Fruit fly (Drosophila melanogaster) whole organism, embryonic: ENCODE results near the gene CG4009.

Experiments
- ATbp ChIP-seq: fragments of 200-800 bp; sonication (Bioruptor generic); optimal IDR thresholded peaks from 2 replicates; lab custom pipeline; 2017; ENCODE audit warnings: missing biosample characterization, mild to moderate bottlenecking, missing genetic modification characterization, missing genetic modification reagents
- Antp ChIP-seq: fragments of 200-800 bp; sonication (Bioruptor generic); optimal IDR thresholded peaks from 3 replicates; lab custom pipeline; 2016; ENCODE audit warnings: missing biosample characterization, missing genetic modification characterization
- Atf6 ChIP-seq: fragments of 200-800 bp; sonication (Bioruptor generic); IDR thresholded peaks from 2 replicates; pipeline ENCODE4 v1.3.6; 2022; ENCODE audit warnings: missing biosample characterization, missing genetic modification characterization
- Blimp-1 ChIP-seq: fragments of 200-800 bp; sonication (Bioruptor generic); optimal IDR thresholded peaks from 3 replicates; lab custom pipeline; 2018; ENCODE audit warnings: missing biosample characterization, missing genetic modification characterization, mild to moderate bottlenecking, moderate library complexity, missing genetic modification reagents
- CG1024 ChIP-seq: fragments of 200-800 bp; sonication (Bioruptor generic); IDR thresholded peaks from 2 replicates; pipeline ENCODE4 v1.3.6; 2022; ENCODE audit warnings: missing biosample characterization, missing genetic modification characterization
- CG10274 ChIP-seq: fragments of 200-800 bp; sonication (Bioruptor generic); optimal IDR thresholded peaks from 3 replicates; lab custom pipeline; 2017; ENCODE audit warnings: missing biosample characterization, mild to moderate bottlenecking, missing genetic modification characterization
- CG10431 ChIP-seq: fragments of 200-800 bp; sonication (Bioruptor generic); optimal IDR thresholded peaks from 3 replicates; lab custom pipeline; 2018; ENCODE audit warnings: missing biosample characterization, mild to moderate bottlenecking, missing genetic modification characterization
- CG11093 ChIP-seq: fragments of 200-800 bp; sonication (Bioruptor generic); IDR thresholded peaks from 3 replicates; pipeline ENCODE4 v1.3.6; 2022; ENCODE audit warnings: missing biosample characterization, missing genetic modification characterization
- CG14710 ChIP-seq: fragments of 200-800 bp; sonication (Bioruptor generic); optimal IDR thresholded peaks from 3 replicates; lab custom pipeline; 2019; ENCODE audit warnings: missing biosample characterization, mild to moderate bottlenecking, missing genetic modification characterization, moderate library complexity
- CG16815 ChIP-seq: fragments of 200-800 bp; sonication (Bioruptor generic); optimal IDR thresholded peaks from 3 replicates; lab custom pipeline; 2017; ENCODE audit warnings: missing biosample characterization, mild to moderate bottlenecking, missing genetic modification characterization
- CG17385 ChIP-seq: fragments of 200-800 bp; sonication (Bioruptor generic); optimal IDR thresholded peaks from 3 replicates; lab custom pipeline; 2018; ENCODE audit warnings: missing biosample characterization, mild to moderate bottlenecking, missing genetic modification characterization
- CG1832 ChIP-seq: fragments of 200-800 bp; sonication (Bioruptor generic); optimal IDR thresholded peaks from 2 replicates; lab custom pipeline; 2017; ENCODE audit warnings: missing biosample characterization, mild to moderate bottlenecking, missing genetic modification characterization, inconsistent platforms
- CG2199 ChIP-seq: fragments of 200-800 bp; sonication (Bioruptor generic); IDR thresholded peaks from 3 replicates; pipeline ENCODE4 v1.3.6; 2022; ENCODE audit warnings: missing biosample characterization, missing genetic modification characterization
- CG4282 ChIP-seq: fragments of 200-800 bp; sonication (Bioruptor generic); optimal IDR thresholded peaks from 2 replicates; lab custom pipeline; 2016; ENCODE audit warnings: missing biosample characterization, missing genetic modification characterization
- CG6683 ChIP-seq: fragments of 200-800 bp; sonication (Bioruptor generic); optimal IDR thresholded peaks from 2 replicates; lab custom pipeline; 2017; ENCODE audit warnings: missing biosample characterization, mild to moderate bottlenecking, missing genetic modification characterization, missing genetic modification reagents
- CG6689 ChIP-seq: fragments of 200-800 bp; sonication (Bioruptor generic); IDR thresholded peaks from 2 replicates; pipeline ENCODE4 v1.3.6; 2022; ENCODE audit warnings: missing biosample characterization, missing genetic modification characterization
- CG6854 ChIP-seq: fragments of 200-800 bp; sonication (Bioruptor generic); optimal IDR thresholded peaks from 3 replicates; lab custom pipeline; 2017; ENCODE audit warnings: missing biosample characterization, mild to moderate bottlenecking, missing genetic modification characterization
- CG8388 ChIP-seq: fragments of 200-800 bp; sonication (Bioruptor generic); optimal IDR thresholded peaks from 2 replicates; lab custom pipeline; 2019; ENCODE audit warnings: missing biosample characterization, mild to moderate bottlenecking, missing genetic modification characterization, moderate library complexity
- CG9609 ChIP-seq: fragments of 200-800 bp; sonication (Bioruptor generic); optimal IDR thresholded peaks from 3 replicates; lab custom pipeline; 2016; ENCODE audit warnings: missing biosample characterization, missing genetic modification characterization
- CTCF ChIP-seq: fragments of 200-800 bp; sonication (Bioruptor generic); optimal IDR thresholded peaks from 2 replicates; lab custom pipeline; 2017; ENCODE audit warnings: missing biosample characterization, mild to moderate bottlenecking, missing genetic modification characterization, moderate library complexity
- Dp ChIP-seq: fragments of 200-800 bp; sonication (Bioruptor generic); optimal IDR thresholded peaks from 2 replicates; lab custom pipeline; 2018; ENCODE audit warnings: missing biosample characterization, mild to moderate bottlenecking, missing genetic modification characterization, moderate library complexity
- Fer1 ChIP-seq: fragments of 200-800 bp; sonication (Bioruptor generic); optimal IDR thresholded peaks from 2 replicates; lab custom pipeline; 2017; ENCODE audit warnings: missing biosample characterization, mild to moderate bottlenecking, missing genetic modification characterization
- Hr78 ChIP-seq, 2 experiments: fragments of 200-800 bp in 1 of 2; fragments of >200 bp in 1 of 2; sonication (Bioruptor generic) in 1 of 2; optimal IDR thresholded peaks; 2 replicates each; lab custom pipeline; 2017 to 2019; ENCODE audit warnings: missing biosample characterization in 2 of 2, missing genetic modification characterization in 2 of 2, mild to moderate bottlenecking in 1 of 2, moderate library complexity in 1 of 2
- Lpt ChIP-seq: fragments of >200 bp; optimal IDR thresholded peaks from 2 replicates; lab custom pipeline; 2018; ENCODE audit warnings: missing biosample characterization, missing genetic modification characterization
- MTF-1 ChIP-seq: fragments of 200-800 bp; sonication (Bioruptor generic); optimal IDR thresholded peaks from 2 replicates; lab custom pipeline; 2018; ENCODE audit warnings: missing biosample characterization, mild to moderate bottlenecking, missing genetic modification characterization, borderline replicate concordance
- Myb ChIP-seq: fragments of 200-800 bp; sonication (Bioruptor generic); optimal IDR thresholded peaks from 2 replicates; lab custom pipeline; 2016; ENCODE audit warnings: missing biosample characterization, missing genetic modification characterization
- NFAT ChIP-seq: fragments of 200-800 bp; sonication (Bioruptor generic); IDR thresholded peaks from 2 replicates; pipeline ENCODE4 v1.3.6; 2022; ENCODE audit warnings: missing biosample characterization, missing genetic modification characterization
- Pdp1 ChIP-seq, 2 experiments: fragments of 200-800 bp; sonication (Bioruptor generic); optimal IDR thresholded peaks; 3 replicates each; lab custom pipeline; 2016; ENCODE audit warnings: missing biosample characterization in 2 of 2, missing genetic modification characterization in 2 of 2, mild to moderate bottlenecking in 1 of 2, moderate library complexity in 1 of 2
- Usf ChIP-seq: fragments of 200-800 bp; sonication (Bioruptor generic); optimal IDR thresholded peaks from 2 replicates; lab custom pipeline; 2017; ENCODE audit warnings: missing genotype, missing biosample characterization, missing genetic modification characterization
- ap ChIP-seq: fragments of 200-800 bp; sonication (Bioruptor generic); IDR thresholded peaks from 2 replicates; pipeline ENCODE4 v1.3.6; 2022; ENCODE audit warnings: missing biosample characterization, missing genetic modification characterization
- bowl ChIP-seq: fragments of 200-800 bp; sonication (Bioruptor generic); IDR thresholded peaks from 2 replicates; pipeline ENCODE4 v1.3.6; 2022; ENCODE audit warnings: missing biosample characterization, missing genetic modification characterization
- cad ChIP-seq: fragments of >200 bp; optimal IDR thresholded peaks from 2 replicates; lab custom pipeline; 2017; ENCODE audit warnings: missing biosample characterization, missing genetic modification characterization
- chif ChIP-seq, 2 experiments: fragments of 200-800 bp; sonication (Bioruptor generic); optimal IDR thresholded peaks; 3 replicates each; lab custom pipeline; 2016; ENCODE audit warnings: missing biosample characterization in 2 of 2, missing genetic modification characterization in 2 of 2
- corto ChIP-seq: fragments of 200-800 bp; sonication (Bioruptor generic); optimal IDR thresholded peaks from 2 replicates; lab custom pipeline; 2016; ENCODE audit warnings: missing biosample characterization, mild to moderate bottlenecking, missing genetic modification characterization, moderate library complexity
- dati ChIP-seq: fragments of 200-800 bp; sonication (Bioruptor generic); IDR thresholded peaks from 2 replicates; pipeline ENCODE4 v1.3.6; 2022; ENCODE audit warnings: missing biosample characterization, missing genetic modification characterization
- ems ChIP-seq: fragments of 200-800 bp; sonication (Bioruptor generic); optimal IDR thresholded peaks from 3 replicates; lab custom pipeline; 2016; ENCODE audit warnings: missing biosample characterization, missing genetic modification characterization
- grn ChIP-seq: fragments of 200-800 bp; sonication (Bioruptor generic); optimal IDR thresholded peaks from 3 replicates; lab custom pipeline; 2017; ENCODE audit warnings: missing biosample characterization, missing genetic modification characterization
- gro ChIP-seq: fragments of 200-800 bp; sonication (Bioruptor generic); optimal IDR thresholded peaks from 2 replicates; lab custom pipeline; 2016; ENCODE audit warnings: missing biosample characterization, missing genetic modification characterization
- kni ChIP-seq: fragments of 200-800 bp; sonication (Bioruptor generic); optimal IDR thresholded peaks from 3 replicates; lab custom pipeline; 2017; ENCODE audit warnings: mild to moderate bottlenecking, missing biosample characterization, missing genetic modification reagents, missing genetic modification characterization
- oc ChIP-seq: fragments of 200-800 bp; sonication (Bioruptor generic); optimal IDR thresholded peaks from 2 replicates; lab custom pipeline; 2018; ENCODE audit warnings: missing biosample characterization, mild to moderate bottlenecking, missing genetic modification characterization, moderate library complexity
- pfk ChIP-seq: fragments of 200-800 bp; sonication (Bioruptor generic); optimal IDR thresholded peaks from 2 replicates; lab custom pipeline; 2018; ENCODE audit warnings: missing biosample characterization, mild to moderate bottlenecking, missing genetic modification characterization, moderate library complexity
- pnt ChIP-seq: fragments of 200-800 bp; sonication (Bioruptor generic); optimal IDR thresholded peaks from 3 replicates; lab custom pipeline; 2016; ENCODE audit warnings: missing biosample characterization, missing genetic modification characterization
- prd ChIP-seq, 3 experiments: fragments of >200 bp in 2 of 3; fragments of 200-800 bp in 1 of 3; sonication (Bioruptor generic) in 1 of 3; optimal IDR thresholded peaks in 2 of 3; IDR thresholded peaks in 1 of 3; 2 replicates in 2 of 3; 3 replicates in 1 of 3; pipeline versions ENCODE4 v1.3.6 to Lab custom; 2017 to 2022; ENCODE audit warnings: missing biosample characterization in 1 of 3, missing genetic modification characterization in 1 of 3
- pum ChIP-seq: fragments of 200-800 bp; sonication (Bioruptor generic); optimal IDR thresholded peaks from 2 replicates; lab custom pipeline; 2016; ENCODE audit warnings: missing biosample characterization, missing genetic modification characterization
- sens-2 ChIP-seq: fragments of 200-800 bp; sonication (Bioruptor generic); IDR thresholded peaks from 2 replicates; pipeline ENCODE4 v1.3.6; 2022; ENCODE audit warnings: missing biosample characterization, missing genetic modification characterization
- slbo ChIP-seq: fragments of 200-800 bp; sonication (Bioruptor generic); IDR thresholded peaks from 2 replicates; pipeline ENCODE4 v1.3.6; 2022; ENCODE audit warnings: missing biosample characterization, missing genetic modification characterization
- trh ChIP-seq: fragments of 200-800 bp; sonication (Bioruptor generic); optimal IDR thresholded peaks from 2 replicates; lab custom pipeline; 2016; ENCODE audit warnings: missing biosample characterization, missing genetic modification characterization
- vfl ChIP-seq: fragments of 200-800 bp; sonication (Bioruptor generic); optimal IDR thresholded peaks from 2 replicates; lab custom pipeline; 2016; ENCODE audit warnings: missing biosample characterization, missing genetic modification characterization
- zen ChIP-seq: fragments of 200-800 bp; sonication (Bioruptor generic); optimal IDR thresholded peaks from 3 replicates; lab custom pipeline; 2018; ENCODE audit warnings: missing biosample characterization, mild to moderate bottlenecking, missing genetic modification characterization, moderate library complexity

CG4009 gene

DNA sequence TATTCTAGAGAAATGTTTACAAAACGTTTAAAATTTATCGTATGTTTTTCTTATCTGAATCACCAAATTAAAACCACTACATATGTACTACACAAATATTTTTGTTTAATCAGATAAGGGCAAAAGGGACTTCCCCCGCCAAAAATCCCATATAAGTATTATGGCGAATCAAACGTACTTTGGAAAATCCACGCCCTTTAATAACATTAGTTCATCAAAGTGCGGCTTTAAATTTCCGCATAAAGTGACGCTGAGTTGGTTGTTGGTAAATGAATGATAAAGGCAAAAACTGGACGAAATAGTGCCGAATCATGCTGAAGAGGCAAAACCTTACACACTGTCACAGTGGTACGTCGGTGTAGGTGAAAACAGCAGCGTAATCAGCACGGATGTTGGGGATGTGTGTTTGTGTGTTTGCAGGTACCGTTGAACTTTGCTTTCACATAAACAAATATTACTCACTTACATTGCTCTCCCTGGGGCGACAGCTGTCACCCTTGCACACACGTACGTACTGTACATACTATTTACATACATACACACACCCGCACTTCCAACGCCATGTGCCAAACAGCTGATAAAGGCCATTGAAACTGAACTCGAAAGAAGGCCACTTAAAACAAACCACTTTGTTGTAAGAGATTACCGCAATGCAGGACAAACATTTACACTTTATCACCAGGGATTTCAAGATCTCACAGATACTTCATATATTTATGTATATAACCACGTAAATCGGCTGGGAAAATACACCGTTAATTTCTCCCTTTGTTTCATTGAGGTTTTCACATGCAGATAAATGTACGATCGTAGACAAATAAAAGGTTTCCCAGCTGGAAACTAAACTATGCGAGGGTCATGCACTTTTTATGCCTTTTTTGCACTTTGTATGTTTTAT lies 43.4 kb upstream of the CG4009 start (continued):
- TF ChIP-seq CG9609 (GFP tag; lab: Kevin White, UChicago) (no peak), MTF-1 (GFP tag; lab: Kevin White, UChicago) (peak; percentile 59), chif (GFP tag; optimal IDR thresholded peaks at IDR 0.05; lab: Kevin White, UChicago) (no peak), Atf6 (GFP tag; lab: Robert Waterston, UW) (peak; percentile 40; the same call in 1 of the 2 replicates), CG6689 (no peak), CG8388 (no peak), CG17385 (GFP tag; lab: Kevin White, UChicago) (no peak), trh (no peak), Fer1 (GFP tag; lab: Kevin White, UChicago) (no peak), CG10274 (GFP tag; lab: Kevin White, UChicago) (no peak), ap (GFP tag; lab: Robert Waterston, UW) (no peak), vfl (GFP tag; lab: Kevin White, UChicago) (no peak), slbo (GFP tag; lab: Robert Waterston, UW) (no peak), ems (peak; percentile 3), ATbp (GFP tag; lab: Kevin White, UChicago) (peak; percentile 30), pnt (GFP tag; lab: Kevin White, UChicago) (no peak), CG16815 (GFP tag; lab: Kevin White, UChicago) (no peak), CG10431 (GFP tag; lab: Kevin White, UChicago) (no peak), CG11093 (GFP tag; lab: Robert Waterston, UW) (no peak), gro (GFP tag; lab: Kevin White, UChicago) (no peak), oc (no peak), Hr78 (GFP tag; optimal IDR thresholded peaks at IDR 0.05; lab: Kevin White, UChicago) (peak in 1 of 2 experiments; percentile 83), CG2199 (GFP tag; lab: Robert Waterston, UW) (0 out of 3 replicates have a peak, but pooled peaks have one; percentile 59), kni (GFP tag; lab: Kevin White, UChicago) (peak; percentile 86), Blimp-1 (peak; percentile 20), Myb (GFP tag; lab: Kevin White, UChicago) (no peak), CG1024 (GFP tag; lab: Robert Waterston, UW) (no peak; the same call in 1 of the 2 replicates), Usf (GFP tag; lab: Kevin White, UChicago) (no peak), corto (GFP tag; lab: Kevin White, UChicago) (no peak), bowl (no peak), CG6854 (no peak), grn (GFP tag; lab: Kevin White, UChicago) (peak; percentile 26), Antp (GFP tag; lab: Kevin White, UChicago) (no peak), Dp (GFP tag; lab: Kevin White, UChicago) (no peak), CG4282 (GFP tag; lab: Kevin White, UChicago) (no peak), sens-2 (GFP tag; lab: Robert Waterston, UW) (no peak), prd (optimal IDR thresholded peaks at IDR 0.05; lab: Kevin White, UChicago) (no peak), prd (GFP tag; IDR thresholded peaks at IDR 0.05; lab: Robert Waterston, UW) (no peak), CG1832 (GFP tag; lab: Kevin White, UChicago) (no peak), Pdp1 (GFP tag; optimal IDR thresholded peaks at IDR 0.05; lab: Kevin White, UChicago) (peak in 1 of 2 experiments; percentile 57), zen (tag; lab: Kevin White, UChicago) (no peak), dati (GFP tag; lab: Robert Waterston, UW) (no peak), Lpt (no peak), CG6683 (GFP tag; lab: Kevin White, UChicago) (peak; percentile 3), NFAT (GFP tag; lab: Robert Waterston, UW) (peak; percentile 42; the same call in 1 of the 2 replicates), CG14710 (tag; lab: Kevin White, UChicago) (no peak), pfk (peak; percentile 5), cad (GFP tag; lab: Kevin White, UChicago) (no peak), pum (GFP tag; lab: Kevin White, UChicago) (no peak), CTCF (GFP tag; lab: Kevin White, UChicago) (no peak)
